Worm (Caenorhabditis elegans) whole organism, L3 larva: ENCODE data around the gene R08A2.9.

Source experiments
- R02D3.7 ChIP-seq: fragments of 150-350 bp; optimal IDR thresholded peaks from 2 replicates; lab custom pipeline; 2014; ENCODE audit warnings: missing biosample characterization, missing genetic modification characterization
- ZK546.5 ChIP-seq: sonication (generic microtip); optimal IDR thresholded peaks from 2 replicates; lab custom pipeline; 2017; ENCODE audit warnings: missing biosample characterization, missing genetic modification characterization
- ceh-16 ChIP-seq: sonication (generic microtip); optimal IDR thresholded peaks from 2 replicates; lab custom pipeline; 2017; ENCODE audit warnings: missing biosample characterization, missing genetic modification characterization
- ceh-28 ChIP-seq: fragments of 150-350 bp; optimal IDR thresholded peaks from 2 replicates; lab custom pipeline; 2014; ENCODE audit warnings: missing biosample characterization, missing genetic modification reagents, missing genetic modification characterization
- ceh-9 ChIP-seq: sonication (generic microtip); optimal IDR thresholded peaks from 2 replicates; lab custom pipeline; 2018; ENCODE audit warnings: missing biosample characterization, missing genetic modification characterization
- daf-12 ChIP-seq: fragments of 150-350 bp; optimal IDR thresholded peaks from 2 replicates; lab custom pipeline; 2014; ENCODE audit warnings: missing biosample characterization, missing genetic modification reagents, missing genetic modification characterization
- egl-27 ChIP-seq: sonication (generic microtip); optimal IDR thresholded peaks from 4 replicates; lab custom pipeline; 2017; ENCODE audit warnings: missing biosample characterization, missing genetic modification reagents, missing genetic modification characterization
- egl-5 ChIP-seq: fragments of 150-350 bp; optimal IDR thresholded peaks from 2 replicates; lab custom pipeline; 2017; ENCODE audit warnings: missing biosample characterization, missing genetic modification reagents, missing genetic modification characterization, inconsistent platforms
- elt-1 ChIP-seq: fragments of 150-350 bp; optimal IDR thresholded peaks from 2 replicates; lab custom pipeline; 2014; ENCODE audit warnings: missing biosample characterization, missing genetic modification characterization
- elt-3 ChIP-seq, 3 experiments: fragments of 150-350 bp in 1 of 3; sonication (generic microtip) in 2 of 3; optimal IDR thresholded peaks; 2 replicates in 2 of 3; 4 replicates in 1 of 3; lab custom pipeline; 2014 to 2017; ENCODE audit warnings: missing biosample characterization in 3 of 3, missing genetic modification characterization in 3 of 3
- eor-1 ChIP-seq, 2 experiments: fragments of 150-350 bp; optimal IDR thresholded peaks; 2 replicates each; lab custom pipeline; 2014 to 2018; ENCODE audit warnings: missing biosample characterization in 2 of 2, missing genetic modification characterization in 2 of 2
- fos-1 ChIP-seq: fragments of 150-350 bp; optimal IDR thresholded peaks from 2 replicates; lab custom pipeline; 2014; ENCODE audit warnings: missing biosample characterization, missing genetic modification characterization
- hmg-11 ChIP-seq: sonication (generic microtip); optimal IDR thresholded peaks from 2 replicates; lab custom pipeline; 2016; ENCODE audit warnings: missing genetic modification characterization, missing compliant biosample characterization
- lin-15B ChIP-seq: fragments of 150-350 bp; optimal IDR thresholded peaks from 2 replicates; lab custom pipeline; 2014; ENCODE audit warnings: missing biosample characterization, missing genetic modification characterization
- lin-39 ChIP-seq: fragments of 150-350 bp; optimal IDR thresholded peaks from 2 replicates; lab custom pipeline; 2018; ENCODE audit warnings: missing biosample characterization, missing genetic modification reagents, missing genetic modification characterization
- lsy-12 ChIP-seq: sonication (generic microtip); optimal IDR thresholded peaks from 2 replicates; lab custom pipeline; 2016; ENCODE audit warnings: mild to moderate bottlenecking, missing genetic modification characterization, missing compliant biosample characterization
- mdl-1 ChIP-seq: fragments of 150-350 bp; optimal IDR thresholded peaks from 2 replicates; lab custom pipeline; 2014; ENCODE audit warnings: missing biosample characterization, missing genetic modification characterization
- mml-1 ChIP-seq: fragments of 150-350 bp; sonication (generic microtip); optimal IDR thresholded peaks from 3 replicates; lab custom pipeline; 2014; ENCODE audit warnings: missing biosample characterization, missing genetic modification characterization
- nfya-1 ChIP-seq: sonication (generic microtip); optimal IDR thresholded peaks from 2 replicates; lab custom pipeline; 2017; ENCODE audit warnings: missing genetic modification characterization, mild to moderate bottlenecking, missing compliant biosample characterization, antibody characterized with exemption, moderate library complexity; ENCODE audit not compliant: insufficient read depth
- nhr-11 ChIP-seq: fragments of 150-350 bp; optimal IDR thresholded peaks from 2 replicates; lab custom pipeline; 2014; ENCODE audit warnings: missing biosample characterization, missing genetic modification characterization
- nhr-23 ChIP-seq: fragments of 150-350 bp; optimal IDR thresholded peaks from 2 replicates; lab custom pipeline; 2014; ENCODE audit warnings: missing biosample characterization, missing genetic modification reagents, missing genetic modification characterization
- nhr-237 ChIP-seq: fragments of 150-350 bp; optimal IDR thresholded peaks from 2 replicates; lab custom pipeline; 2014; ENCODE audit warnings: missing biosample characterization, missing genetic modification characterization
- nhr-25 ChIP-seq: sonication (generic microtip); optimal IDR thresholded peaks from 2 replicates; lab custom pipeline; 2017; ENCODE audit warnings: missing biosample characterization, missing genetic modification characterization
- nhr-28 ChIP-seq: fragments of 150-350 bp; optimal IDR thresholded peaks from 2 replicates; lab custom pipeline; 2014; ENCODE audit warnings: missing biosample characterization, missing genetic modification characterization
- nhr-43 ChIP-seq: sonication (generic microtip); optimal IDR thresholded peaks from 2 replicates; lab custom pipeline; 2016; ENCODE audit warnings: mild to moderate bottlenecking, missing genetic modification characterization, missing compliant biosample characterization; ENCODE audit not compliant: poor library complexity, severe bottlenecking
- nhr-67 ChIP-seq: fragments of 150-350 bp; optimal IDR thresholded peaks from 2 replicates; lab custom pipeline; 2014; ENCODE audit warnings: missing biosample characterization, missing genetic modification characterization
- nhr-76 ChIP-seq: fragments of 150-350 bp; sonication (generic microtip); optimal IDR thresholded peaks from 5 replicates; lab custom pipeline; 2014; ENCODE audit warnings: missing biosample characterization, missing genetic modification characterization
- nhr-77 ChIP-seq: fragments of 150-350 bp; optimal IDR thresholded peaks from 2 replicates; lab custom pipeline; 2014; ENCODE audit warnings: missing biosample characterization, missing genetic modification characterization
- pha-4 ChIP-seq: fragments of 150-350 bp; optimal IDR thresholded peaks from 2 replicates; lab custom pipeline; 2014; ENCODE audit warnings: missing biosample characterization, missing genetic modification reagents, missing genetic modification characterization
- pqm-1 ChIP-seq: fragments of 150-350 bp; optimal IDR thresholded peaks from 2 replicates; lab custom pipeline; 2017; ENCODE audit warnings: missing biosample characterization, missing genetic modification characterization, inconsistent platforms
- skn-1 ChIP-seq: fragments of 150-350 bp; optimal IDR thresholded peaks from 2 replicates; lab custom pipeline; 2014; ENCODE audit warnings: missing biosample characterization, missing genetic modification characterization
- tbx-2 ChIP-seq: sonication (generic microtip); optimal IDR thresholded peaks from 2 replicates; lab custom pipeline; 2016; ENCODE audit warnings: mild to moderate bottlenecking, missing genetic modification characterization, missing compliant biosample characterization
- unc-39 ChIP-seq: sonication (generic microtip); optimal IDR thresholded peaks from 4 replicates; lab custom pipeline; 2017; ENCODE audit warnings: missing biosample characterization, missing genetic modification characterization
- unc-62 ChIP-seq: fragments of 150-350 bp; sonication (generic microtip); optimal IDR thresholded peaks from 4 replicates; lab custom pipeline; 2014; ENCODE audit warnings: missing biosample characterization, missing genetic modification reagents, missing genetic modification characterization
- zag-1 ChIP-seq: fragments of 150-350 bp; optimal IDR thresholded peaks from 2 replicates; lab custom pipeline; 2014; ENCODE audit warnings: missing biosample characterization, missing genetic modification characterization
- ztf-4 ChIP-seq: fragments of 150-350 bp; optimal IDR thresholded peaks from 2 replicates; lab custom pipeline; 2014; ENCODE audit warnings: missing biosample characterization, missing genetic modification characterization

R08A2.9 gene

DNA sequence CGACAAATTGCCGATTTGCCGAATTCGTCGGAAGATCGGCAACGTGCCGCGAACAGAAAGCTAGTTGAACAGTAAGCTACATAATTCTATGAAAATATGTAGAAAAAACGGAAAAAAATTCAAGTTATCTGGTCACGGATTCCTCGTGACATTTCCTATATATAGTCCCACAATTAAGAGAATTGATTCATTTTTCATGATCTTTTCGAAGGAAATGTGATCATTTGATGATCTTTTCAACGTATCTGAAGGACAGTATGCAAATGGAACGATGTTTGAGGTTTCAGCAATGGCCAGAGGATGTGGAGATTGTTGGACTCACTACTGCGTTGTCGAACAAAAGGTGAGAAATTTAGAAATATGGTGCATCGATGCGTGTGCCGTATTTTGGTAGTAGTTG, at the start of gene R08A2.9:
Gene R08A2.9 (plus strand): TSS at position 301 of the 400 bp plus-strand sequence.
- TF ChIP-seq nhr-67 (tag; lab: Kevin White, UChicago), result no peak

DNA sequence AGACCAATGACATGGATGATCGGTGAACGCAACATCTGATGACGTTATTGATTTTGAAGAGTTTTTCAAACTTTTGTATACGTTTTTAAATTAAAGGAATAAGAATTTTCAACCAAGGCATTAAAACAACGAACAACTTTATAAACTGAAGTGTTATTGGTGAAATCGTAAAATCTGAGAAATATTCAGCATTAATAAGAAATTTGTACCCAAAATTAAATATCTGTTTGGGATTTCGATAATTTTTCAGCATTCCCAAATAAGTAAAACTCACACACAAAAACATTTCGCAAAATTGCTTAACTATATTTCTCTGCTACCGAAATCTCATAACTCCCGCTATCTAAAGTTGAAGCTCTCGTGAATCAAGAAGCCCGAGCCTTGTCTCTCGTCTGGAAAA, 48.5 kb upstream of the R08A2.9 start:
- no peak for TF ChIP-seq nhr-23
- no peak for TF ChIP-seq egl-5 (tag; lab: Kevin White, UChicago)
- TF ChIP-seq pqm-1 (tag; lab: Kevin White, UChicago), result no peak
- no peak for TF ChIP-seq nhr-28 (tag; lab: Kevin White, UChicago)
- TF ChIP-seq ceh-16, result no peak
- no peak for TF ChIP-seq nhr-25
- no peak for TF ChIP-seq nfya-1 (tag; lab: Kevin White, UChicago)
- no peak for TF ChIP-seq ceh-9 (tag; lab: Kevin White, UChicago)
- TF ChIP-seq skn-1 (tag; lab: Kevin White, UChicago), result no peak
- no peak for TF ChIP-seq pha-4 (tag; lab: Kevin White, UChicago)

DNA sequence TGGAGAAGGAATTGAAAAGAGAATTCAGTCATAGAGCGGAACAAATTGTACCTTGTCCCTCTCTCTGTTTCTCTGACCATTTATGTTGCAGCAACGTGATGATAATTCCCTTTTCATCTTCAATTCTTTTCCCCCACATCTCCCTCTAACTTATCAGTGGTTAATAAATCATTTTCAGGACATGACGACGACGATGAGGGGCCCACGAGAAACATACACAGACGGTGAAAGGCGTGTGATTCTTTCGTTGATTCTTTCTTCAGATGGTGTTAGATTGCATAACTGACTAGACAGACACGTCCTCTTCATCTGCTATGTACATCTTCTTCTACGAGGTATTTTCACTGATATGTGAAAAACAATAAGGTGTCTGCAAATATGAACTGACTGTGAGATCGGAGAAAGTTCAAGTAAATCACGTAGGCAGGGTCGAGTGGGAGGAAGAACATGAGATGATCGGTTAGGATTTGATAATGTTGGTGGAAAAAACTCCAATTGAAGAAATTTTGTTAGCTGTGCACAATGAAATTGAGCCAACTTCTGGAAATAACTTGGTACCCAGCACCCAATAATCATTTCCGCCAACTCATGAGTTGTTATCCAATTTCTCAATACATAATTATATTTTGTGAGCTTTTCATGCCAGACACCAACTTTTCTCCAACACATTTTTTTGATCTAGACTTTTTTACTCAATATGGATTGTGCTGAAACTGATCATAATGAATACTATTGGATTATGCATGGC, 47.3 kb upstream of the R08A2.9 start, which contains the start of gene srh-17:
Gene srh-17 (plus strand): TSS at position 698 of the 748 bp plus-strand sequence.
- peak; percentile 82 for TF ChIP-seq nhr-25
- no peak for TF ChIP-seq fos-1 (tag; lab: Kevin White, UChicago)
- peak; percentile 25 for TF ChIP-seq lsy-12 (tag; lab: Kevin White, UChicago)
- no peak for TF ChIP-seq lin-39 (tag; lab: Kevin White, UChicago)
- no peak for TF ChIP-seq pha-4 (tag; lab: Kevin White, UChicago)
- TF ChIP-seq egl-5 (tag; lab: Kevin White, UChicago), result no peak
- peak; percentile 70 for TF ChIP-seq mdl-1 (tag; lab: Kevin White, UChicago)
- TF ChIP-seq ztf-4 (tag; lab: Kevin White, UChicago), result no peak
- TF ChIP-seq nhr-11 (tag; lab: Kevin White, UChicago), result no peak
- peak; percentile 90 for TF ChIP-seq nhr-43 (tag; lab: Kevin White, UChicago)
- TF ChIP-seq mml-1 (tag; lab: Kevin White, UChicago), result no peak
- no peak for TF ChIP-seq tbx-2 (tag; lab: Kevin White, UChicago)
- no peak for TF ChIP-seq eor-1 (tag; optimal IDR thresholded peaks at IDR 0.05; lab: Kevin White, UChicago)
- TF ChIP-seq nhr-76 (tag; lab: Kevin White, UChicago), result no peak
- TF ChIP-seq nhr-23, result peak; percentile 74
- TF ChIP-seq skn-1 (tag; lab: Kevin White, UChicago), result no peak
- TF ChIP-seq ceh-16, result no peak
- peak; percentile 24 for TF ChIP-seq R02D3.7
- no peak for TF ChIP-seq ceh-9 (tag; lab: Kevin White, UChicago)
- TF ChIP-seq nhr-67 (tag; lab: Kevin White, UChicago), result no peak
- TF ChIP-seq nfya-1 (tag; lab: Kevin White, UChicago), result peak; percentile 20
- peak in 1 of 3 experiments; percentile 35 for TF ChIP-seq elt-3 (tag; optimal IDR thresholded peaks at IDR 0.05; lab: Kevin White, UChicago)
- no peak for TF ChIP-seq unc-39 (tag; lab: Kevin White, UChicago)
- TF ChIP-seq nhr-77 (tag; lab: Kevin White, UChicago), result no peak
- TF ChIP-seq, all 47 proteins: peak for 8

DNA sequence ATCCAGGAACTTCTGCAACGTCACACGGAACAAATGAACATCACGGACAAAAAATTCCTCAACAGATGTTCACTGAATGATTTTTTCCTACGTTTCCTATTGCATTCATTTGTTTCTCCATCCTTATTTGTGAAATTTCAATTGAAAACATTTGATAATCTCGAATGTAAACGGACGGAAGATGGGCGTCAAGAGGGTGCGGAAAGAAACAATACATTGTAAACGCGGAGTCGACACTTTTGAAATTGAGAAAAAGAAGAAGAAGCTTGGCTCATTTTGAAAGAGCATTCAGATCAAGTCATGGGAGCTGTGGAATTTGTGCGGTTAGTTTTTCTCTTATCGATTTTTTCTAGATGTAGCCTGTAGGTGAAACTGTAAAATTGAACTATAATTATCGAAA, 45.1 kb upstream of the R08A2.9 start, which contains the start of gene C47E8.9:
Gene C47E8.9 (plus strand): TSS at position 301 of the 400 bp plus-strand sequence.
- no peak for TF ChIP-seq elt-1 (tag; lab: Kevin White, UChicago)
- TF ChIP-seq lin-15B (tag; lab: Kevin White, UChicago), result no peak
- no peak for TF ChIP-seq fos-1 (tag; lab: Kevin White, UChicago)
- no peak for TF ChIP-seq daf-12 (tag; lab: Kevin White, UChicago)
- no peak for TF ChIP-seq mdl-1 (tag; lab: Kevin White, UChicago)
- TF ChIP-seq pha-4 (tag; lab: Kevin White, UChicago), result no peak
- no peak for TF ChIP-seq egl-5 (tag; lab: Kevin White, UChicago)
- TF ChIP-seq, all 47 proteins: peak for 0

ce11 chrV:14665728-14666127, 42.3 kb upstream of the R08A2.9 start, which contains the start of gene C47E8.1:
TSS of gene C47E8.1 (plus strand) at chrV:14666028.
- TF ChIP-seq zag-1 (tag; lab: Kevin White, UChicago) (no peak), egl-27 (tag; lab: Kevin White, UChicago) (no peak), pha-4 (tag; lab: Kevin White, UChicago) (no peak), unc-39 (tag; lab: Kevin White, UChicago) (no peak), eor-1 (tag; optimal IDR thresholded peaks at IDR 0.05; lab: Kevin White, UChicago) (no peak), elt-3 (tag; optimal IDR thresholded peaks at IDR 0.05; lab: Kevin White, UChicago) (no peak), ZK546.5 (no peak), nhr-237 (tag; lab: Kevin White, UChicago) (no peak), unc-62 (GFP tag; lab: Kevin White, UChicago) (no peak), nhr-25 (no peak), ceh-28 (tag; lab: Kevin White, UChicago) (no peak), lin-39 (tag; lab: Kevin White, UChicago) (no peak), hmg-11 (tag; lab: Kevin White, UChicago) (no peak)
